Worm (Caenorhabditis elegans) whole organism, L2 larva: Measurements from ENCODE around the gene C05D11.5.

ENCODE experiments used
- Y55F3AM.14 ChIP-seq: fragments of 200-800 bp; sonication (Bioruptor generic); optimal IDR thresholded peaks from 2 replicates; lab custom pipeline; 2018; ENCODE audit warnings: mild to moderate bottlenecking, missing genetic modification characterization, missing compliant biosample characterization
- crh-2 ChIP-seq: sonication (generic microtip); optimal IDR thresholded peaks from 2 replicates; lab custom pipeline; 2017; ENCODE audit warnings: missing biosample characterization, missing genetic modification characterization
- dmd-4 ChIP-seq: sonication (generic microtip); optimal IDR thresholded peaks from 2 replicates; lab custom pipeline; 2017; ENCODE audit warnings: missing biosample characterization, missing genetic modification characterization
- egl-27 ChIP-seq: sonication (generic microtip); optimal IDR thresholded peaks from 3 replicates; lab custom pipeline; 2017; ENCODE audit warnings: missing biosample characterization, missing genetic modification reagents, missing genetic modification characterization
- fos-1 ChIP-seq: fragments of 150-350 bp; optimal IDR thresholded peaks from 2 replicates; lab custom pipeline; 2014; ENCODE audit warnings: missing biosample characterization, missing genetic modification characterization
- lin-11 ChIP-seq: fragments of 150-350 bp; sonication (generic microtip); optimal IDR thresholded peaks from 2 replicates; lab custom pipeline; 2014; ENCODE audit warnings: missing biosample characterization, missing genetic modification characterization, inconsistent platforms, mixed read lengths
- lin-39 ChIP-seq: fragments of 150-350 bp; optimal IDR thresholded peaks from 2 replicates; lab custom pipeline; 2014; ENCODE audit warnings: missing biosample characterization, missing genetic modification reagents, missing genetic modification characterization
- lsy-2 ChIP-seq, 2 experiments: fragments of 150-350 bp in 1 of 2; sonication (generic microtip) in 1 of 2; optimal IDR thresholded peaks; 2 replicates each; lab custom pipeline; 2014 to 2017; ENCODE audit warnings: missing biosample characterization in 2 of 2, missing genetic modification characterization in 2 of 2
- mab-5 ChIP-seq: fragments of 150-350 bp; optimal IDR thresholded peaks from 2 replicates; lab custom pipeline; 2014; ENCODE audit warnings: missing biosample characterization, missing genetic modification characterization
- mdl-1 ChIP-seq, 2 experiments: fragments of 150-350 bp in 1 of 2; sonication (generic microtip) in 1 of 2; optimal IDR thresholded peaks; 2 replicates each; lab custom pipeline; 2017; ENCODE audit warnings: missing biosample characterization in 2 of 2, missing genetic modification characterization in 2 of 2
- nhr-10 ChIP-seq: sonication (generic microtip); optimal IDR thresholded peaks from 2 replicates; lab custom pipeline; 2017; ENCODE audit warnings: missing biosample characterization, missing genetic modification characterization
- nhr-11 ChIP-seq: fragments of 150-350 bp; optimal IDR thresholded peaks from 2 replicates; lab custom pipeline; 2014; ENCODE audit warnings: missing biosample characterization, missing genetic modification characterization
- nhr-129 ChIP-seq: fragments of 150-350 bp; optimal IDR thresholded peaks from 2 replicates; lab custom pipeline; 2014; ENCODE audit warnings: missing biosample characterization, missing genetic modification characterization
- nhr-21 ChIP-seq: fragments of 150-350 bp; optimal IDR thresholded peaks from 2 replicates; lab custom pipeline; 2014; ENCODE audit warnings: missing biosample characterization, missing genetic modification characterization
- nhr-25 ChIP-seq: fragments of 150-350 bp; sonication (generic microtip); optimal IDR thresholded peaks from 3 replicates; lab custom pipeline; 2014; ENCODE audit warnings: missing biosample characterization, missing genetic modification characterization
- nhr-6 ChIP-seq: fragments of 150-350 bp; optimal IDR thresholded peaks from 2 replicates; lab custom pipeline; 2014; ENCODE audit warnings: missing biosample characterization, missing genetic modification characterization
- sem-4 ChIP-seq: fragments of 150-350 bp; optimal IDR thresholded peaks from 2 replicates; lab custom pipeline; 2014; ENCODE audit warnings: missing biosample characterization, missing genetic modification reagents, missing genetic modification characterization
- sma-9 ChIP-seq, 2 experiments: fragments of 150-350 bp in 1 of 2; sonication (generic microtip) in 1 of 2; optimal IDR thresholded peaks; 2 replicates each; lab custom pipeline; 2014 to 2016; ENCODE audit warnings: missing genetic modification characterization in 2 of 2, mild to moderate bottlenecking in 1 of 2, missing biosample characterization in 1 of 2, missing compliant biosample characterization in 1 of 2, missing genetic modification reagents in 1 of 2, moderate library complexity in 1 of 2
- unc-39 ChIP-seq: fragments of 150-350 bp; optimal IDR thresholded peaks from 2 replicates; lab custom pipeline; 2014; ENCODE audit warnings: missing biosample characterization, missing genetic modification characterization
- unc-55 ChIP-seq: fragments of 150-350 bp; sonication (generic microtip); optimal IDR thresholded peaks from 3 replicates; lab custom pipeline; 2014; ENCODE audit warnings: missing biosample characterization, missing genetic modification reagents, missing genetic modification characterization
- unc-62 ChIP-seq: fragments of 150-350 bp; optimal IDR thresholded peaks from 2 replicates; lab custom pipeline; 2014; ENCODE audit warnings: missing biosample characterization, missing genetic modification reagents, missing genetic modification characterization
- ztf-11 ChIP-seq: sonication (generic microtip); optimal IDR thresholded peaks from 2 replicates; lab custom pipeline; 2017; ENCODE audit warnings: missing biosample characterization, missing genetic modification characterization

C05D11.5 gene

DNA sequence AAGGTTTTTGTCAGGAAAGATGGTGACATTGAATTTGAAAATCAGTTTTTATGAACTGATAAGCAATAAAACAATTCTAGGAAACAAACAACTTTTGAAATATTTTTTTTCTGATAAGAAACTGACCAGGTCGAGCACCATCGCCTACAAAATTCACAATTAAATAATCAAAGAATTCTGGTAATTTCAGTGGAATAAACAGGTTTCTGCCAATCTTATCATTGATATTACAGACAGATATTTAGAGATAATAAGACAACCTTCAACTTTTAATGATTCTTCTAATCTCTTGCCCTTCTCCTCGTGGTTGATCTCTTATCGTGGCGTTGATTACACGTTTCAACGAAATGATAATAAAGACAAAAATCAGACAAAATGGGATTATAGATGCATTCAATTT, 15.4 kb downstream of the C05D11.5 start (continued):
- TF ChIP-seq nhr-6 (tag; lab: Kevin White, UChicago), result no peak
- TF ChIP-seq lsy-2 (tag; optimal IDR thresholded peaks at IDR 0.05; lab: Kevin White, UChicago), result peak in 1 of 2 experiments; percentile 23
- peak; percentile 12 for TF ChIP-seq crh-2 (tag; lab: Kevin White, UChicago)

ce11 chrIII:6395706-6396232, 16.0 kb downstream of the C05D11.5 start, which contains the start of gene oatr-1:
Gene oatr-1 (minus strand): TSS chrIII:6396182.
- TF ChIP-seq nhr-11 (tag; lab: Kevin White, UChicago) (no peak), sma-9 (GFP tag; optimal IDR thresholded peaks at IDR 0.05; lab: Kevin White, UChicago) (peak; percentile 64), sma-9 (tag; optimal IDR thresholded peaks at IDR 0.05; lab: Kevin White, UChicago) (no peak), crh-2 (tag; lab: Kevin White, UChicago) (peak; percentile 81), fos-1 (tag; lab: Kevin White, UChicago) (peak; percentile 7), mdl-1 (tag; optimal IDR thresholded peaks at IDR 0.05; lab: Kevin White, UChicago) (peak in 1 of 2 experiments; percentile 2)
- TF ChIP-seq, all 48 proteins: peak for 4

DNA sequence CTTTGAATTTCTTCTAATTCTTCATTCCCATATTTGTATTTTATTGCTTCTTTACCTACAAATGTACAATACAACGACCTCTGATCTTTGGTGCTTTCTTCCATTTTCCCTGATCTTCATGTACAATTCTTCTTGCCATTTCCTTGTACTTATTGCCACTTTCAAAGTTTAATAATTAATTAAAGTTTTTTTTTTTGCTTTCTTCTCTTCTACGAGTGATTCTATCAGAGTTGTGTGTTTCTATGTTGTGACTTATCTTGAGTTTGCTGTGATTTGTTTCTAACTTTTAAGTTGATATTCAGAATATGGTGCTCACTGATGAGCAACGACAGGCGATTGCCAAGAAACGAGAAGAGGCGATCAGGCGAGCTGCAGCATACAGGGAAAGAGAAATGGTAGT, 21.2 kb downstream of the C05D11.5 start, which contains the start of gene smrc-1:
smrc-1 (plus strand) TSS at position 301 of the 400 bp plus-strand sequence.
- TF ChIP-seq unc-62 (GFP tag; lab: Kevin White, UChicago) (no peak), ztf-11 (tag; lab: Kevin White, UChicago) (no peak), lin-11 (no peak), sma-9 (GFP tag; optimal IDR thresholded peaks at IDR 0.05; lab: Kevin White, UChicago) (no peak), sma-9 (tag; optimal IDR thresholded peaks at IDR 0.05; lab: Kevin White, UChicago) (no peak), fos-1 (tag; lab: Kevin White, UChicago) (no peak), unc-55 (no peak), mab-5 (tag; lab: Kevin White, UChicago) (no peak), nhr-10 (tag; lab: Kevin White, UChicago) (no peak), sem-4 (tag; lab: Kevin White, UChicago) (no peak)

DNA sequence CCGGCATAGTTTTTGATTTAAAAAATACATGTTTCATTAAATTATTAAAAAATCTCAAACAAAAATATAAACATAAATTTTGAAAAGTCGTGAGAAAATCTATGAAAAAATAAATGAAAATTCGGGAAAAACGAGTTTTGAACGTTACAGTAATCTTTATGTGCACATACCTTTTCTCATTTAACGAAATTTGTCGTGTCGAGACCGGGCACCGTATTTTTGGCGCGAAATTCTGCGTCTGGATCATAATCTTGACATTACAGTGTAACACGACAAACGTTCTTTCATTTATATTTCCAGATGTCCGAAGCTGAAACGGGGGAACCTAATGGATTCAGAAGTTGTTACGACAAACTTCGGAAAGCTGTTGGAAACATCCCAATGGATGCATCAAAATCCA, 22.3 kb downstream of the C05D11.5 start, which contains the start of gene C16A3.2:
C16A3.2 (plus strand) TSS at position 301 of the 400 bp plus-strand sequence.
- no peak for TF ChIP-seq dmd-4 (tag; lab: Kevin White, UChicago)
- TF ChIP-seq lin-39, result no peak

DNA sequence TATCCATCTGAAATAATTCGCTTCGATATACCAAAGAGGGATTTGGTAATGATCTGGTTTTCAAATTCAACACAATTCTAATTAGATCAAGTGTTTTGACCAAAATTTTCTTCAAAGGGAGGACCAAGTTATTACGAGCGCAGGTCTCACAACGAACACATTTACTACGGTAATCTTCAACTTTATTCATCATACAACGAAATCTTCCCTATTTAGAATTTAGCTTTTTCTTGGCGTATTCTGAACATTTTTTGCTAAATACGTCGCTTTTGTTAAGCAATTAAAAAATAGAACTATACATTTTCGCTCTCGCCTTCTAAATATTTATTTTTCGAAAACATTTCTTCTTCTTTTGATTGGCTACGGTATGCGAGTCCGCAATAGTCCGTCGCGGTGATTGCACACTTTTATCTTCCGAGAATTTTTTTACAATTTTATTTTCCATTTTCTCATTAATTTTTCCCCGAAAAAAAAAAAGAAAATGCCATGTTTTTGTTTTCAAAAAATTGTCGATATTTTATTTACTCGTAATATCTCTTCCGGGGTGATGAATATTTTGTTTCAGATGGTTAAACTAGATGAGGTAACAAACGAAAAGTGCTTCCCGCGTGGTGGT, 28.7 kb downstream of the C05D11.5 start, which contains the start of gene let-716:
let-716 (plus strand) TSS at position 566 of the 616 bp plus-strand sequence.
- TF ChIP-seq crh-2 (tag; lab: Kevin White, UChicago) (peak; percentile 5), unc-55 (peak; percentile 51), Y55F3AM.14 (no peak), fos-1 (tag; lab: Kevin White, UChicago) (peak; percentile 6), lsy-2 (tag; optimal IDR thresholded peaks at IDR 0.05; lab: Kevin White, UChicago) (peak; percentile 85 to 97), unc-39 (tag; lab: Kevin White, UChicago) (no peak), nhr-21 (tag; lab: Kevin White, UChicago) (peak; percentile 21)

DNA sequence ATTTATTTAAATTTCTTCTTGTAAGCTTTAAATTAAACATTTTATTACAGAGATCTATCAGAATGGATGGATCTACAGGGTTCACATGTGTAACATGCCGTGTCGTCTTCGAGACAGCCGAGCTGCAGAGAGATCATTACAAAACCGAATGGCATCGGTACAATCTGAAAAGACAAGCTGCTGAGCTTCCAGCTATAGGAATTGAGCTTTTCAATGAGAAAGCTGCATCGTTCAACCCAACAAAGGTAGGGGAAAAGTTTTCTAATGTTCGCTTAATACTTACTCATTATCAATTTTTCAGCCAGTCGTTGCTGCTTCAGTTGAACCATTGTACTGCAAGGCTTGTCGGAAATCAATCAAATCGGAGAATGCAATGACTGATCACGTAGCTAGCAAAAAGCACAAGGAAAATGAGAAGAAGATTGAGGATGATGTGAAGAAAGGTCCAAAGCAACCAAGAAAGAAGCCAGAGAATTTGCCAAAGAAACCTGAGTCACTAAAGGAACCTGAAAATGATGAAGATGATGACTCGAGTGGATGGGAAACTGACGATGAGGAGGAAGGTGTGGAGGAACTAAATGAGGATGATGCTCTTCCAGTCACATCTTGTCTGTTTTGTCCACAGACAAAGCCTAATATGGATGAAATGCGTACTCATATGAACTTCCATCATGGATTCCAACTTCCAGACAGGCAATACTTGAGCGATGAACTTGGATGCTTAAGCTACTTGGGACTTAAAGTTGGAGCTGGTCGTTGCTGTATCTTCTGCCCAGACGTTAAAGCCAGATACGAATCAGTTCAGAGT, 30.0 kb downstream of the C05D11.5 start, which contains the start of gene znf-622:
znf-622 (plus strand) TSS at position 51 of the 808 bp plus-strand sequence.
- TF ChIP-seq nhr-25 (tag; lab: Kevin White, UChicago), result no peak
- TF ChIP-seq, all 48 proteins: peak for 0

ce11 chrIII:6380472-6380871, 31.3 kb downstream of the C05D11.5 start, which contains the start of gene C16A3.5:
Gene C16A3.5 (plus strand): TSS chrIII:6380772.
- TF ChIP-seq dmd-4 (tag; lab: Kevin White, UChicago) (no peak), nhr-6 (tag; lab: Kevin White, UChicago) (no peak), unc-39 (tag; lab: Kevin White, UChicago) (no peak), sem-4 (tag; lab: Kevin White, UChicago) (no peak), crh-2 (tag; lab: Kevin White, UChicago) (no peak), egl-27 (tag; lab: Kevin White, UChicago) (no peak), nhr-10 (tag; lab: Kevin White, UChicago) (no peak), nhr-129 (tag; lab: Kevin White, UChicago) (no peak), mdl-1 (tag; optimal IDR thresholded peaks at IDR 0.05; lab: Kevin White, UChicago) (no peak)
